Worm (Caenorhabditis elegans) whole organism, L1 larva: ENCODE results near the gene sfxn-1.2.

Experiments
- ama-1 ChIP-seq: fragments of 150-350 bp; optimal IDR thresholded peaks from 2 replicates; lab custom pipeline; 2014
- ces-1 ChIP-seq: fragments of 150-350 bp; optimal IDR thresholded peaks from 2 replicates; lab custom pipeline; 2014; ENCODE audit warnings: missing biosample characterization, missing genetic modification reagents, missing genetic modification characterization
- fkh-10 ChIP-seq: sonication (generic microtip); optimal IDR thresholded peaks from 2 replicates; lab custom pipeline; 2017; ENCODE audit warnings: missing biosample characterization, missing genetic modification reagents, missing genetic modification characterization
- hlh-17 ChIP-seq: fragments of 200-800 bp; sonication (Bioruptor generic); optimal IDR thresholded peaks from 2 replicates; lab custom pipeline; 2018; ENCODE audit warnings: missing genetic modification characterization, mild to moderate bottlenecking, missing compliant biosample characterization, moderate library complexity, borderline replicate concordance
- nhr-20 ChIP-seq: sonication (generic microtip); optimal IDR thresholded peaks from 2 replicates; lab custom pipeline; 2016; ENCODE audit warnings: mild to moderate bottlenecking, missing genetic modification characterization, missing compliant biosample characterization
- nhr-77 ChIP-seq: fragments of 150-350 bp; optimal IDR thresholded peaks from 2 replicates; lab custom pipeline; 2014; ENCODE audit warnings: missing biosample characterization, missing genetic modification characterization
- snu-23 ChIP-seq: sonication (generic microtip); optimal IDR thresholded peaks from 2 replicates; lab custom pipeline; 2016; ENCODE audit warnings: missing genetic modification characterization, missing compliant biosample characterization
- swsn-7 ChIP-seq: sonication (generic microtip); optimal IDR thresholded peaks from 2 replicates; lab custom pipeline; 2016; ENCODE audit warnings: missing genetic modification characterization, missing compliant biosample characterization
- unc-98 ChIP-seq: fragments of 200-800 bp; sonication (Bioruptor generic); IDR thresholded peaks from 2 replicates; pipeline ENCODE4 v1.3.6; 2022; ENCODE audit warnings: missing genetic modification characterization, missing compliant biosample characterization
- xbp-1 ChIP-seq: sonication (generic microtip); optimal IDR thresholded peaks from 2 replicates; lab custom pipeline; 2016; ENCODE audit warnings: missing genetic modification characterization, missing compliant biosample characterization
- ztf-11 ChIP-seq, 2 experiments: sonication (generic microtip); optimal IDR thresholded peaks; 2 replicates each; lab custom pipeline; 2016 to 2017; ENCODE audit warnings: missing genetic modification characterization in 2 of 2, missing biosample characterization in 1 of 2, missing compliant biosample characterization in 1 of 2

sfxn-1.2 gene

ce11 chrII:11236274-11236673 is 50.4 kb downstream of the sfxn-1.2 start, which contains the start of gene cchl-1 (continued):
- TF ChIP-seq nhr-20 (tag; lab: Kevin White, UChicago) (peak; percentile 90), hlh-17 (no peak), nhr-77 (no peak), ztf-11 (tag; optimal IDR thresholded peaks at IDR 0.05; lab: Kevin White, UChicago) (no peak), ces-1 (no peak), snu-23 (GFP tag; lab: Kevin White, UChicago) (peak; percentile 7), xbp-1 (tag; lab: Kevin White, UChicago) (no peak), swsn-7 (tag; lab: Kevin White, UChicago) (no peak), fkh-10 (no peak)
- TF ChIP-seq, all 84 proteins: peak for 9

ce11 chrII:11237099-11237498 is 51.3 kb downstream of the sfxn-1.2 start, which contains the start of gene fndc-1:
TSS of gene fndc-1 (minus strand) at chrII:11237325.
- TF ChIP-seq unc-98 (GFP tag; lab: Robert Waterston, UW) (no peak), nhr-20 (tag; lab: Kevin White, UChicago) (no peak), ama-1 (lab: Kevin White, UChicago) (peak; percentile 1)
- TF ChIP-seq, all 84 proteins: peak for 1
